Fruit fly (Drosophila melanogaster): ENCODE data around the gene fd3F.

The fd3F gene

dm6 chrX:3837628-3838027 lies 35.5 kb downstream of the fd3F start (continued):
- no peak for TF ChIP-seq jing (GFP tag; optimal IDR thresholded peaks at IDR 0.05)
- TF ChIP-seq CG9932 (GFP tag; IDR thresholded peaks at IDR 0.05): no peak
- TF ChIP-seq gem (tag; optimal IDR thresholded peaks at IDR 0.05): peak; percentile 28
- TF ChIP-seq Lim3 (GFP tag; IDR thresholded peaks at IDR 0.05): no peak
- no peak for TF ChIP-seq CG3065 (GFP tag; optimal IDR thresholded peaks at IDR 0.05)
- TF ChIP-seq sens (GFP tag): peak; percentile 57
- TF ChIP-seq dpn (GFP tag; optimal IDR thresholded peaks at IDR 0.05): no peak
- no peak for TF ChIP-seq fd96Cb (tag; optimal IDR thresholded peaks at IDR 0.05)
- peak; percentile 35 for TF ChIP-seq dmrt11E (tag; optimal IDR thresholded peaks at IDR 0.05)
- TF ChIP-seq Sin3A (optimal IDR thresholded peaks at IDR 0.05): no peak
- no peak for TF ChIP-seq p53 (GFP tag; optimal IDR thresholded peaks at IDR 0.05)
- no peak for TF ChIP-seq Bteb2 (GFP tag; optimal IDR thresholded peaks at IDR 0.05)
- TF ChIP-seq gt (GFP tag; IDR thresholded peaks at IDR 0.05): no peak
- no peak for TF ChIP-seq CG13894 (tag; optimal IDR thresholded peaks at IDR 0.05)
- TF ChIP-seq Med (GFP tag): peak; percentile 12
- TF ChIP-seq Awh (GFP tag; IDR thresholded peaks at IDR 0.05): no peak
- TF ChIP-seq phol (tag; optimal IDR thresholded peaks at IDR 0.05): peak; percentile 6
- no peak for TF ChIP-seq tin (GFP tag; optimal IDR thresholded peaks at IDR 0.05)
- no peak for TF ChIP-seq CG16815 (GFP tag; optimal IDR thresholded peaks at IDR 0.05)
- TF ChIP-seq twi (tag; optimal IDR thresholded peaks at IDR 0.05): peak; percentile 38
- TF ChIP-seq Ets65A (GFP tag): peak; percentile 51
- no peak for TF ChIP-seq sug (tag; optimal IDR thresholded peaks at IDR 0.05)
- TF ChIP-seq CG2129 (GFP tag; IDR thresholded peaks at IDR 0.05; ENCODE audit: partially characterized antibody): no peak
- TF ChIP-seq CG10321 (GFP tag; IDR thresholded peaks at IDR 0.05): no peak
- TF ChIP-seq usp (GFP tag; optimal IDR thresholded peaks at IDR 0.05): no peak
- no peak for TF ChIP-seq abd-A (tag; optimal IDR thresholded peaks at IDR 0.05)
- no peak for TF ChIP-seq Fer3 (tag; optimal IDR thresholded peaks at IDR 0.05)
- no peak for TF ChIP-seq CG12219 (GFP tag; optimal IDR thresholded peaks at IDR 0.05)
- TF ChIP-seq zf30C (GFP tag; optimal IDR thresholded peaks at IDR 0.05): peak; percentile 88
- TF ChIP-seq maf-S (GFP tag; optimal IDR thresholded peaks at IDR 0.05): no peak
- TF ChIP-seq Hmx (GFP tag; optimal IDR thresholded peaks at IDR 0.05): no peak
- TF ChIP-seq CG10959 (GFP tag; IDR thresholded peaks at IDR 0.05): peak; percentile 35; the same call in 1 of the 2 replicates
- TF ChIP-seq CG10209 (GFP tag; optimal IDR thresholded peaks at IDR 0.05): no peak
- TF ChIP-seq CG5245 (GFP tag; optimal IDR thresholded peaks at IDR 0.05): no peak
- TF ChIP-seq CG15696 (tag; optimal IDR thresholded peaks at IDR 0.05): peak; percentile 3
- TF ChIP-seq ems (GFP tag; optimal IDR thresholded peaks at IDR 0.05): no peak
- no peak for TF ChIP-seq CG10543 (GFP tag; optimal IDR thresholded peaks at IDR 0.05)
- no peak for TF ChIP-seq btn (GFP tag; optimal IDR thresholded peaks at IDR 0.05)
- no peak for TF ChIP-seq D (optimal IDR thresholded peaks at IDR 0.05)
- TF ChIP-seq D (GFP tag; optimal IDR thresholded peaks at IDR 0.05): no peak
- no peak for TF ChIP-seq BEAF-32 (GFP tag; optimal IDR thresholded peaks at IDR 0.05)
- no peak for TF ChIP-seq hbn (GFP tag; IDR thresholded peaks at IDR 0.05; ENCODE audit: partially characterized antibody)
- no peak for TF ChIP-seq Hmr (GFP tag; optimal IDR thresholded peaks at IDR 0.05)
- TF ChIP-seq vvl (GFP tag; IDR thresholded peaks at IDR 0.05): no peak
- no peak for TF ChIP-seq sima (GFP tag; optimal IDR thresholded peaks at IDR 0.05)
- no peak for TF ChIP-seq Lhr (GFP tag; optimal IDR thresholded peaks at IDR 0.05)
- TF ChIP-seq z (GFP tag; IDR thresholded peaks at IDR 0.05): no peak
- TF ChIP-seq CG32532 (GFP tag; IDR thresholded peaks at IDR 0.05): no peak
- TF ChIP-seq CG4820 (GFP tag; optimal IDR thresholded peaks at IDR 0.05): no peak
- no peak for TF ChIP-seq CG34422 (GFP tag; IDR thresholded peaks at IDR 0.05)
- no peak for TF ChIP-seq Vsx1 (GFP tag; optimal IDR thresholded peaks at IDR 0.05)
- no peak for TF ChIP-seq CG3726 (GFP tag; IDR thresholded peaks at IDR 0.05)
- TF ChIP-seq crol (GFP tag; IDR thresholded peaks at IDR 0.05): no peak

Data from whole organism, embryonic.